Worm (Caenorhabditis elegans): ENCODE data around the gene K07C5.3.

K07C5.3 gene

DNA sequence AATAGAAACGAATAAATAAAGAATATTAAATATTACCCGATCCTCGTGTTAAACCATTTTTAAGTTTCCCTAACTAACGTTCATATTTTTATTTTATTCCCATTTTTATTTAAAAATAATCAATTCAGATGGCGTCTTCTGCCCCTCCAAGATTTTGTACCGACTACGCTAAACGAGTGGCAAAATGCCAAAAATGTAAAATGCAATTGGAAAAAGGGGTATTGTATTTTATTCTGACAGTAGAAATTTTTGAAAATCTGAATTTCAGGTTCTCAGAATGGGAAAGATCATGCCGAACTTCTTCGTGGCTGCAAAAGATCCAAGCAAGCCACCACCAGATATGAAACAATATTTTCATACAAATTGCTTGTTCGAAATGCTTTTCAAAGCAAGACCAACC is at the start of gene K07C5.3:
Gene K07C5.3, plus strand, starts transcription at position 129 of the 400 bp plus-strand sequence.
- no peak for TF ChIP-seq nhr-23 (tag; optimal IDR thresholded peaks at IDR 0.05)
- no peak for TF ChIP-seq elt-2 (tag; optimal IDR thresholded peaks at IDR 0.05)
- no peak for TF ChIP-seq egl-27 (tag; optimal IDR thresholded peaks at IDR 0.05)
- no peak for TF ChIP-seq ZK546.5 (tag; optimal IDR thresholded peaks at IDR 0.05)
- no peak for TF ChIP-seq nhr-28 (tag; optimal IDR thresholded peaks at IDR 0.05)
- TF ChIP-seq egl-5 (tag; optimal IDR thresholded peaks at IDR 0.05): no peak
- TF ChIP-seq pha-4 (tag; optimal IDR thresholded peaks at IDR 0.05): no peak
- TF ChIP-seq ztf-4 (tag; optimal IDR thresholded peaks at IDR 0.05): no peak
- TF ChIP-seq fos-1 (tag; optimal IDR thresholded peaks at IDR 0.05): no peak
- no peak for TF ChIP-seq ceh-82 (tag; optimal IDR thresholded peaks at IDR 0.05)
- TF ChIP-seq mdl-1 (tag; optimal IDR thresholded peaks at IDR 0.05): no peak
- no peak for TF ChIP-seq skn-1 (tag; optimal IDR thresholded peaks at IDR 0.05)
- TF ChIP-seq nhr-237 (tag; optimal IDR thresholded peaks at IDR 0.05): no peak
- TF ChIP-seq lin-39 (tag; optimal IDR thresholded peaks at IDR 0.05): no peak

DNA sequence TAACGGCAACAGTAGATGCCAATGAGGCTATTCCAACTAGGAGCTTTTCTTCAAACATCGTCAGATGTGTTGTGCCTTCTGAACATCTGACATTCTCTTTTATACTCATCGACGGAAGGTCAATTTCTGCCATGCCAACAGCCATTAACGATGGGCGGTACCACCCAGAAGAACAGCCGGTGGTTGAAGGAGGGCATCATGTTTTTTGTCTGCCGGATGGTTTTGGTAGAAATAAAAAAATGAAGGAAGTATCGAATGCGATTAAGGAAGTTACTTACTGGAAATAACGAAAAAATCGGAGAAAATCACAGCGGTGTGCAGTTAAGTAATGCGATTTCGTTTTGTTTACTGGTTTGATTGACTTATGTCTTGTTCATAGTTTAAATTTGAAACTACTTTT is 48.3 kb upstream of the K07C5.3 start, which contains the start of gene col-150:
Gene col-150, minus strand, starts transcription at position 101 of the 400 bp plus-strand sequence.
- TF ChIP-seq nhr-12 (tag; optimal IDR thresholded peaks at IDR 0.05): no peak

DNA sequence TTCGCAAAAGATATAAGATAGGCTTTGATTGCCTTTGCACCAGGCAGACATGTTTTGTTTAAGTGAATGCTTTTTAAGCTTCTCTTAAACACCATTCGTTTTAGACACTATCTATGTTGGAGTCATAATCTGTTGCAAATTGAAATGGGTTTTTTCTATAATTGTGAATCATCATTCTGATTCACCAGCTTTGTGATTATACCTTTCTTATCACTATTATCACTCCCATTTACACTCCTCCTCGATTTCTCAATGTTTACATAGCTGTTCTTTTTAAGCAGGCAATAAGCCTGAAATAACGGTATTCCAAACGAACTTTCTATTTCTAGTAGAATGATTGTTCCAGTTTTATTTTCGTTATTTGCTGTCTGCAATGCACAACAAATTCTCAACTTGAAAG is 45.7 kb upstream of the K07C5.3 start, which contains the start of gene B0024.4:
Gene B0024.4, plus strand, starts transcription at position 301 of the 400 bp plus-strand sequence.
- TF ChIP-seq nhr-28 (tag; optimal IDR thresholded peaks at IDR 0.05) (no peak), ama-1 (optimal IDR thresholded peaks at IDR 0.05) (no peak), lin-39 (tag; optimal IDR thresholded peaks at IDR 0.05) (no peak), nhr-25 (tag; optimal IDR thresholded peaks at IDR 0.05) (no peak), fos-1 (tag; optimal IDR thresholded peaks at IDR 0.05) (no peak), fkh-2 (tag; optimal IDR thresholded peaks at IDR 0.05) (no peak), elt-3 (tag; optimal IDR thresholded peaks at IDR 0.05) (no peak), tbx-2 (tag; optimal IDR thresholded peaks at IDR 0.05) (no peak), ceh-28 (tag; optimal IDR thresholded peaks at IDR 0.05) (no peak), jun-1 (tag; optimal IDR thresholded peaks at IDR 0.05) (no peak), mdl-1 (tag; optimal IDR thresholded peaks at IDR 0.05) (no peak), lsy-12 (tag; optimal IDR thresholded peaks at IDR 0.05) (no peak), egl-5 (tag; optimal IDR thresholded peaks at IDR 0.05) (no peak), daf-12 (tag; optimal IDR thresholded peaks at IDR 0.05) (no peak), ceh-82 (tag; optimal IDR thresholded peaks at IDR 0.05) (no peak)

DNA sequence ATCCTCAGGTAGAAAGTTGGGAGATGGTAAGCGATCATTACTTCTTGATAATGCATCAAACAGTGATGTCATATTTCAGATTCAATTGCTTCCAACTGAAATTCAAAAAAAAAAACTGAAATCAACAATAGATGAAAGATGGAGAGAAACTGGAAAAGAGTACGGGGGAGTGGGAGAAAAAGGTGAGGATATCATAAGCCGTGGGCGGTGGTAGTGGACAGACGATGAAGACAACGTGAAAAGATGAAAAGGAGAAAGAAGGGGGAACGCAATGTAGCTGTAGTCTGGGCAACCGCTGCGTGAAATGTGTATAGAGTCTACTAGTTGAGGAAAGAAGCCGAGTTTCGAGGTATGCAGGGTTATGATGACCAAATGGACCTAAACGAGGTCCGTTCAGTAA is 35.5 kb upstream of the K07C5.3 start, which contains the start of gene che-12:
Gene che-12, minus strand, starts transcription at position 101 of the 400 bp plus-strand sequence.
- TF ChIP-seq lin-39 (tag; optimal IDR thresholded peaks at IDR 0.05) (no peak), nhr-23 (tag; optimal IDR thresholded peaks at IDR 0.05) (no peak), nhr-25 (tag; optimal IDR thresholded peaks at IDR 0.05) (no peak), ama-1 (optimal IDR thresholded peaks at IDR 0.05) (no peak), ceh-16 (tag; optimal IDR thresholded peaks at IDR 0.05) (no peak), ceh-9 (tag; optimal IDR thresholded peaks at IDR 0.05) (no peak), nhr-12 (tag; optimal IDR thresholded peaks at IDR 0.05) (no peak), elt-1 (tag; optimal IDR thresholded peaks at IDR 0.05) (no peak), eor-1 (tag; optimal IDR thresholded peaks at IDR 0.05) (no peak), daf-12 (tag; optimal IDR thresholded peaks at IDR 0.05) (no peak), fos-1 (tag; optimal IDR thresholded peaks at IDR 0.05) (no peak), nhr-67 (tag; optimal IDR thresholded peaks at IDR 0.05) (no peak), nhr-237 (tag; optimal IDR thresholded peaks at IDR 0.05) (no peak), mml-1 (tag; optimal IDR thresholded peaks at IDR 0.05) (no peak), nhr-76 (tag; optimal IDR thresholded peaks at IDR 0.05) (no peak), snpc-4 (tag; optimal IDR thresholded peaks at IDR 0.05) (no peak), R02D3.7 (tag; optimal IDR thresholded peaks at IDR 0.05) (no peak), jun-1 (tag; optimal IDR thresholded peaks at IDR 0.05) (no peak), ZK546.5 (tag; optimal IDR thresholded peaks at IDR 0.05) (no peak)

DNA sequence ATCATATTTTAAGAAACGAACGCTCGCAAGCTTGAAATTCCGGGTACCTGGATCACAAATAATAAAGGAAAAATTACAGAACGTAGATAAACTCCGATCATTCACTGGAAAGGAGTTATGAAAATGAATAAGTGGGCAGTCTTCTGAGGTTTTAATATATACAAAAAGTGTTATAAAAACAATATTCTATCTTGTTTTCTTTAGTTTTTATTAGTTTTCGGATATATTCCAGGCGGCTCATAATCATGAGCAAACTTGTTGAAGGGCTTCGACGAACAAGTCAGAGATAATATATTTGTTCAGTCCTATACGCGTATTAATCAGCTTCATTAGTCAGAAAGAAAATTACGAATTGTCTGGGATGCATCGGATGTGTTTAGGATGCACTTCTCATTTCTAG is 28.9 kb upstream of the K07C5.3 start, which contains the start of gene gcy-6:
Gene gcy-6, minus strand, starts transcription at position 101 of the 400 bp plus-strand sequence.
- no peak for TF ChIP-seq mml-1 (tag; optimal IDR thresholded peaks at IDR 0.05)
- no peak for TF ChIP-seq ZK546.5 (tag; optimal IDR thresholded peaks at IDR 0.05)
- TF ChIP-seq sea-2 (GFP tag; optimal IDR thresholded peaks at IDR 0.05): no peak
- no peak for TF ChIP-seq nhr-25 (tag; optimal IDR thresholded peaks at IDR 0.05)
- no peak for TF ChIP-seq ceh-82 (tag; optimal IDR thresholded peaks at IDR 0.05)
- no peak for TF ChIP-seq nhr-237 (tag; optimal IDR thresholded peaks at IDR 0.05)
- no peak for TF ChIP-seq ztf-4 (tag; optimal IDR thresholded peaks at IDR 0.05)
- TF ChIP-seq fos-1 (tag; optimal IDR thresholded peaks at IDR 0.05): no peak
